Worm (Caenorhabditis elegans): ENCODE data around the gene acy-4.
A peak's percentile ranks its signal among the peaks of the same experiment; 100 is the strongest.

Gene acy-4

DNA sequence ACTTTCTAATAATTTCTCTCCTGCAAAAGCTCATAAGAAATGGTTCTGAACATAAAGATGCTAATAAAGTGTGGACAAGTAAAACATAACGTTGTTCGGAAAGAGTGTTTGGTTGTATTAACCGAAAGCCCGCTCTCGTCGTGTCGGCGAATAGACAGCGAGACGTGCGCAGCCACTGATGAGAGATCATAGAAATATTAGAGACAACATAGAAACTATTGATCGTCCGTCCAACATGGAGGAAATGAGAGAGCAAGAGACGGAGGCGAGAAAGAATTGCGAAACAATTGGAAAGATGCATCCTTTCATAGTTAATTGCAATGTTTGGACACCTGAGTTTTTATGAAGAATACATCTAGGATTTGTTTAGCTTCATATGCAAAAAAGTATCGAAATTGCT, 50.2 kb downstream of the acy-4 start (continued):
- TF ChIP-seq nhr-10 (tag; optimal IDR thresholded peaks at IDR 0.05) (no peak), zag-1 (tag; optimal IDR thresholded peaks at IDR 0.05) (peak; percentile 58), sma-9 (GFP tag; optimal IDR thresholded peaks at IDR 0.05) (peak; percentile 65), sma-9 (tag; optimal IDR thresholded peaks at IDR 0.05) (no peak), elt-1 (tag; optimal IDR thresholded peaks at IDR 0.05) (no peak), sem-4 (tag; optimal IDR thresholded peaks at IDR 0.05) (peak; percentile 26), mab-5 (tag; optimal IDR thresholded peaks at IDR 0.05) (peak; percentile 32), nhr-21 (tag; optimal IDR thresholded peaks at IDR 0.05) (no peak)

DNA sequence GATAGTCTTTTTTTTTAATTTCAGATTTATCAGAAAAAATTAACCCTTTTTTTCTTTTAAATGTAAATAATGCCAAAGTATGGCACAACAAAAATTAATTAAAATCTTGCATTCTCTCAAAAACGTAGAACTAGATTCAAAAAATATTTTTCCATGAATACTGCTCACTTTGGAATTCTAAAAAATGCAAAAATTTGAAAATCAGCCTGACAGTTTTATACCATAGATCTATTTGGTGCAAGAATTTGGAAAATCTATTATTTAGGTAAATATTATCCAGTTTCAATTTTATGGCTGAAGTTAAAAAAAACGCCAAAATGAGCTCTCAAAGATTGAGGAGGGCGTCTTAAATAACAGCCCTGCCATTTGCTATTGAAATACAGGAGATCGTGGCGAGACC, 51.0 kb downstream of the acy-4 start:
- no peak for TF ChIP-seq fos-1 (tag; optimal IDR thresholded peaks at IDR 0.05)
- TF ChIP-seq mab-5 (tag; optimal IDR thresholded peaks at IDR 0.05): no peak
- no peak for TF ChIP-seq F13H6.1 (tag; optimal IDR thresholded peaks at IDR 0.05)
- no peak for TF ChIP-seq lin-39 (tag; optimal IDR thresholded peaks at IDR 0.05)
- TF ChIP-seq ama-1 (optimal IDR thresholded peaks at IDR 0.05): no peak

DNA sequence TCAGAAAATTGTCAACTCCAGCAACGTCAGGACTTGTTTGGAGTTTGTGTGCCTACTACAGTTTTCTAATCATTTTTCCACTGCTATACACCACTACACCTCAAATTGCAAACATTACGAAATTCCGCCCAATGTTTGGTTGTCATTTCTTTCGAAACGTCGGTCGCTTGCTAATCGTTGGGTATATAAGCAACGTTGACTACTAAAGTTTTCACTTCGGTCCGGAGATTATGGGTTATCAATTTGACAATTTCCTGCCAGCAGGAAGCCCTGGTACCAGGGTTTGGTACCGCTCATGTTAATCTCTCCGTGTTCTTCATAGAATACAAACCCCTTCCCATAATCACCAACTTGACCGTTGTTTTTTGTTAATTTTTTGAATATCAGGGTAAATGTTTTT, 54.7 kb downstream of the acy-4 start:
- TF ChIP-seq nhr-12 (tag; optimal IDR thresholded peaks at IDR 0.05): no peak
- no peak for TF ChIP-seq mbf-1 (tag; optimal IDR thresholded peaks at IDR 0.05)
- no peak for TF ChIP-seq unc-55 (GFP tag; optimal IDR thresholded peaks at IDR 0.05)
- peak; percentile 45 for TF ChIP-seq F13H6.1 (tag; optimal IDR thresholded peaks at IDR 0.05)
- TF ChIP-seq elt-3 (tag; optimal IDR thresholded peaks at IDR 0.05): no peak
- no peak for TF ChIP-seq ztf-1 (GFP tag; conservative IDR thresholded peaks at IDR 0.05)
- TF ChIP-seq nhr-237 (tag; optimal IDR thresholded peaks at IDR 0.05): no peak
- TF ChIP-seq ama-1 (optimal IDR thresholded peaks at IDR 0.05): no peak
- peak; percentile 58 for TF ChIP-seq sma-3 (GFP tag; optimal IDR thresholded peaks at IDR 0.05)
- TF ChIP-seq ztf-11 (tag; optimal IDR thresholded peaks at IDR 0.05): no peak
- TF ChIP-seq snpc-4 (tag; optimal IDR thresholded peaks at IDR 0.05): peak; percentile 97
- peak; percentile 62 for TF ChIP-seq gmeb-1 (tag; optimal IDR thresholded peaks at IDR 0.05)
- TF ChIP-seq egl-27 (tag; optimal IDR thresholded peaks at IDR 0.05): no peak
- TF ChIP-seq crh-2 (tag; optimal IDR thresholded peaks at IDR 0.05): peak; percentile 79
- no peak for TF ChIP-seq nhr-77 (tag; optimal IDR thresholded peaks at IDR 0.05)
- TF ChIP-seq nhr-21 (tag; optimal IDR thresholded peaks at IDR 0.05): peak; percentile 13
- TF ChIP-seq lin-13 (GFP tag; optimal IDR thresholded peaks at IDR 0.05): peak; percentile 10
- peak; percentile 13 for TF ChIP-seq skn-1 (tag; optimal IDR thresholded peaks at IDR 0.05)
- TF ChIP-seq peb-1 (tag; optimal IDR thresholded peaks at IDR 0.05): no peak
- TF ChIP-seq lsy-2 (tag; optimal IDR thresholded peaks at IDR 0.05): peak; percentile 33 to 37
- peak; percentile 65 for TF ChIP-seq fos-1 (tag; optimal IDR thresholded peaks at IDR 0.05)
- TF ChIP-seq elt-1 (tag; optimal IDR thresholded peaks at IDR 0.05): no peak
- no peak for TF ChIP-seq nhr-10 (tag; optimal IDR thresholded peaks at IDR 0.05)
- TF ChIP-seq nhr-129 (tag; optimal IDR thresholded peaks at IDR 0.05): peak; percentile 75
- TF ChIP-seq sma-9 (GFP tag; optimal IDR thresholded peaks at IDR 0.05): peak; percentile 41
- TF ChIP-seq sma-9 (tag; optimal IDR thresholded peaks at IDR 0.05): no peak

Data from whole organism, L2 larva.